Worm (Caenorhabditis elegans) whole organism, L1 larva: ENCODE measurements around the gene Y46G5A.29.

Experiments
- Y116A8C.19 ChIP-seq: sonication (generic microtip); optimal IDR thresholded peaks from 2 replicates; lab custom pipeline; 2016; ENCODE audit warnings: missing compliant biosample characterization, missing genetic modification characterization, borderline replicate concordance
- aha-1 ChIP-seq: fragments of 150-350 bp; optimal IDR thresholded peaks from 2 replicates; lab custom pipeline; 2014; ENCODE audit warnings: missing biosample characterization, missing genetic modification characterization
- ama-1 ChIP-seq: fragments of 150-350 bp; optimal IDR thresholded peaks from 2 replicates; lab custom pipeline; 2014
- blmp-1 ChIP-seq: fragments of 150-350 bp; optimal IDR thresholded peaks from 2 replicates; lab custom pipeline; 2014; ENCODE audit warnings: missing biosample characterization, missing genetic modification characterization
- ceh-88 ChIP-seq: fragments of 200-800 bp; sonication (Bioruptor generic); IDR thresholded peaks from 2 replicates; pipeline ENCODE4 v1.3.6; 2022; ENCODE audit warnings: missing genetic modification characterization, missing compliant biosample characterization
- ces-1 ChIP-seq: fragments of 150-350 bp; optimal IDR thresholded peaks from 2 replicates; lab custom pipeline; 2014; ENCODE audit warnings: missing biosample characterization, missing genetic modification reagents, missing genetic modification characterization
- dpl-1 ChIP-seq, 3 experiments: fragments of 150-350 bp in 2 of 3; sonication (generic microtip) in 1 of 3; optimal IDR thresholded peaks; 2 replicates each; lab custom pipeline; 2014 to 2017; ENCODE audit warnings: missing biosample characterization in 3 of 3, missing genetic modification characterization in 3 of 3, missing genetic modification reagents in 3 of 3
- efl-3 ChIP-seq: fragments of 200-800 bp; sonication (Bioruptor generic); optimal IDR thresholded peaks from 2 replicates; lab custom pipeline; 2018; ENCODE audit warnings: mild to moderate bottlenecking, missing genetic modification characterization, missing compliant biosample characterization
- egl-27 ChIP-seq, 2 experiments: fragments of 150-350 bp in 1 of 2; sonication (generic microtip); optimal IDR thresholded peaks; 3 replicates each; lab custom pipeline; 2017 to 2018; ENCODE audit warnings: missing biosample characterization in 2 of 2, missing genetic modification characterization in 2 of 2, missing genetic modification reagents in 2 of 2
- elt-2 ChIP-seq: sonication (generic microtip); optimal IDR thresholded peaks from 2 replicates; lab custom pipeline; 2016; ENCODE audit warnings: missing genetic modification characterization, mild to moderate bottlenecking, inconsistent platforms, missing compliant biosample characterization, missing genetic modification reagents
- elt-3 ChIP-seq, 6 experiments: fragments of 150-350 bp in 1 of 6; sonication (generic microtip); optimal IDR thresholded peaks; 2 replicates each; lab custom pipeline; 2017 to 2018; ENCODE audit warnings: missing biosample characterization in 6 of 6, missing genetic modification characterization in 6 of 6, inconsistent platforms in 1 of 6
- ets-5 ChIP-seq: fragments of 200-800 bp; sonication (Bioruptor generic); IDR thresholded peaks from 2 replicates; pipeline ENCODE4 v1.3.6; 2022; ENCODE audit warnings: missing genetic modification characterization, missing compliant biosample characterization
- fkh-8 ChIP-seq: sonication (generic microtip); optimal IDR thresholded peaks from 2 replicates; lab custom pipeline; 2016; ENCODE audit warnings: mild to moderate bottlenecking, missing genetic modification characterization, missing compliant biosample characterization
- grh-1 ChIP-seq: fragments of 200-800 bp; sonication (Bioruptor generic); IDR thresholded peaks from 2 replicates; pipeline ENCODE4 v1.3.6; 2022; ENCODE audit warnings: missing genetic modification reagents, missing genetic modification characterization, missing compliant biosample characterization
- hlh-4 ChIP-seq: sonication (generic microtip); optimal IDR thresholded peaks from 2 replicates; lab custom pipeline; 2016; ENCODE audit warnings: mild to moderate bottlenecking, missing genetic modification characterization, missing compliant biosample characterization
- hpl-2 ChIP-seq: fragments of 150-350 bp; optimal IDR thresholded peaks from 2 replicates; lab custom pipeline; 2014; ENCODE audit warnings: missing biosample characterization, missing genetic modification reagents, missing genetic modification characterization
- irx-1 ChIP-seq: sonication (generic microtip); optimal IDR thresholded peaks from 2 replicates; lab custom pipeline; 2016; ENCODE audit warnings: missing genetic modification characterization, missing compliant biosample characterization
- isw-1 ChIP-seq: fragments of 200-800 bp; sonication (Bioruptor generic); IDR thresholded peaks from 2 replicates; pipeline ENCODE4 v1.3.6; 2022; ENCODE audit warnings: missing genetic modification characterization, missing compliant biosample characterization
- lin-14 ChIP-seq: fragments of 200-800 bp; sonication (Bioruptor generic); optimal IDR thresholded peaks from 2 replicates; lab custom pipeline; 2018; ENCODE audit warnings: mild to moderate bottlenecking, missing genetic modification characterization, moderate library complexity, missing compliant biosample characterization
- lir-3 ChIP-seq: sonication (generic microtip); optimal IDR thresholded peaks from 2 replicates; lab custom pipeline; 2016; ENCODE audit warnings: mild to moderate bottlenecking, missing genetic modification characterization, moderate library complexity, missing compliant biosample characterization; ENCODE audit not compliant: poor library complexity
- mef-2 ChIP-seq: fragments of 150-350 bp; optimal IDR thresholded peaks from 2 replicates; lab custom pipeline; 2014; ENCODE audit warnings: missing biosample characterization, missing genetic modification characterization
- mep-1 ChIP-seq: fragments of 150-350 bp; optimal IDR thresholded peaks from 2 replicates; lab custom pipeline; 2014; ENCODE audit warnings: missing biosample characterization, missing genetic modification characterization
- nhr-12 ChIP-seq: sonication (generic microtip); optimal IDR thresholded peaks from 2 replicates; lab custom pipeline; 2017; ENCODE audit warnings: missing biosample characterization, missing genetic modification characterization
- nhr-19 ChIP-seq: fragments of 200-800 bp; sonication (Bioruptor generic); conservative IDR thresholded peaks from 2 replicates; pipeline ENCODE4 v1.3.6; 2022; ENCODE audit warnings: missing genetic modification characterization, missing compliant biosample characterization
- nhr-237 ChIP-seq: fragments of 150-350 bp; optimal IDR thresholded peaks from 2 replicates; lab custom pipeline; 2014; ENCODE audit warnings: missing biosample characterization, missing genetic modification characterization
- nhr-47 ChIP-seq: sonication (generic microtip); optimal IDR thresholded peaks from 2 replicates; lab custom pipeline; 2016; ENCODE audit warnings: mild to moderate bottlenecking, missing genetic modification characterization, moderate library complexity, missing compliant biosample characterization
- nhr-84 ChIP-seq: sonication (generic microtip); optimal IDR thresholded peaks from 2 replicates; lab custom pipeline; 2017; ENCODE audit warnings: missing biosample characterization, missing genetic modification characterization
- pqm-1 ChIP-seq: sonication (generic microtip); optimal IDR thresholded peaks from 3 replicates; lab custom pipeline; 2017; ENCODE audit warnings: missing biosample characterization, missing genetic modification characterization
- rnt-1 ChIP-seq: sonication (generic microtip); optimal IDR thresholded peaks from 2 replicates; lab custom pipeline; 2016; ENCODE audit warnings: mild to moderate bottlenecking, missing genetic modification characterization, moderate library complexity, missing compliant biosample characterization
- skn-1 ChIP-seq: fragments of 150-350 bp; optimal IDR thresholded peaks from 2 replicates; lab custom pipeline; 2014; ENCODE audit warnings: missing biosample characterization, missing genetic modification characterization
- snpc-4 ChIP-seq: fragments of 150-350 bp; optimal IDR thresholded peaks from 2 replicates; lab custom pipeline; 2014; ENCODE audit warnings: missing biosample characterization, missing genetic modification characterization
- sptf-1 ChIP-seq: fragments of 150-350 bp; optimal IDR thresholded peaks from 2 replicates; lab custom pipeline; 2014; ENCODE audit warnings: missing biosample characterization, missing genetic modification characterization
- tlp-1 ChIP-seq: fragments of 150-350 bp; optimal IDR thresholded peaks from 2 replicates; lab custom pipeline; 2014; ENCODE audit warnings: missing biosample characterization, missing genetic modification characterization
- unc-130 ChIP-seq: fragments of 150-350 bp; optimal IDR thresholded peaks from 2 replicates; lab custom pipeline; 2017; ENCODE audit warnings: missing biosample characterization, missing genetic modification characterization, inconsistent platforms
- unc-30 ChIP-seq: sonication (generic microtip); optimal IDR thresholded peaks from 2 replicates; lab custom pipeline; 2017; ENCODE audit warnings: missing biosample characterization, missing genetic modification characterization
- unc-62 ChIP-seq: fragments of 150-350 bp; optimal IDR thresholded peaks from 2 replicates; lab custom pipeline; 2014; ENCODE audit warnings: missing biosample characterization, missing genetic modification reagents, missing genetic modification characterization
- unc-86 ChIP-seq: sonication (generic microtip); optimal IDR thresholded peaks from 2 replicates; lab custom pipeline; 2016; ENCODE audit warnings: missing genetic modification characterization, missing compliant biosample characterization
- unc-98 ChIP-seq: fragments of 200-800 bp; sonication (Bioruptor generic); IDR thresholded peaks from 2 replicates; pipeline ENCODE4 v1.3.6; 2022; ENCODE audit warnings: missing genetic modification characterization, missing compliant biosample characterization
- xbp-1 ChIP-seq: sonication (generic microtip); optimal IDR thresholded peaks from 2 replicates; lab custom pipeline; 2016; ENCODE audit warnings: missing genetic modification characterization, missing compliant biosample characterization
- ztf-4 ChIP-seq: fragments of 150-350 bp; optimal IDR thresholded peaks from 2 replicates; lab custom pipeline; 2014; ENCODE audit warnings: missing biosample characterization, missing genetic modification characterization

Gene Y46G5A.29

DNA sequence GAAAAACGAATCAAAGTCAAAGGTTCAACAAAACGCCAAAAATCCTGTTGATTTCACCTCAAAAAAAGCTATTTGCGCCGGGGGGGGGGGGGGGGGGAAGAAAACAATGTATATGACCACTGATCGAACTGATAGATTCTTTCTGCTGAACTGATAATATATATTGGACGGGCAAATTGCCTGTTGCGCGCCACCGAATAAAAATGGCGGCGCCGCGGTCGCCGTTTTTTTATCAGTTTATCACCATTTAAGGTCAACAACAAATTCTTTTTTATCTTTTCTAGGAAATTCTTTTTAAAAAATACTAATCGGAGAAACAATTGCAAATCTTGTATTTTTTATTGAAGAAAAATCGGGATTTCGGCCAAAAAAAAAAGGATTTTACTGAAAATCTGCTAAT is 23.8 kb downstream of the Y46G5A.29 start:
- TF ChIP-seq unc-62 (GFP tag; lab: Kevin White, UChicago) = no peak
- no peak for TF ChIP-seq ztf-4 (tag; lab: Kevin White, UChicago)
- 0 out of 2 replicates have a peak, but pooled peaks have one; percentile 8 for TF ChIP-seq nhr-19 (GFP tag; lab: Robert Waterston, UW)
- no peak for TF ChIP-seq tlp-1 (tag; lab: Kevin White, UChicago)
- TF ChIP-seq elt-3 (tag; optimal IDR thresholded peaks at IDR 0.05; lab: Kevin White, UChicago) = peak in 1 of 6 experiments; percentile 70
- TF ChIP-seq elt-2 (tag; lab: Kevin White, UChicago) = peak; percentile 73
- TF ChIP-seq blmp-1 (tag; lab: Kevin White, UChicago) = peak; percentile 20

DNA sequence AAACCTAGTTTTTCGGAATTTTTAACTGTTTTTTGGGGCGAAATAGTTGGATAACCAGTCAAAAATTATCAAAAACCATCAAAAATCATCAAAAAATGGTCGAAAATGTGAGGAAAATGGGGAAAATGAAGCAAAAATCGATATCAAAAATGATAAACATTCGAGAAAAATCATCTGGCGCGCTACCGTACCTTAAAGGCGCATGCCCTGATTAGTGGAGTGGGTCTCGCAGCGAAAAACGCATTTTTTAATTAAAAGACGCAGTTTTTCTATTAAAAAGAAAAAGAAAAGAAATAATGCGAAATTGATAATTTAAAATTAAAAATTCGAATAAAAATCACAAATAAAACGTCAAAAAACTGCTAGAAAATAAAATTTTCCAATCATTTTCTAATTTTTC is 24.4 kb downstream of the Y46G5A.29 start, which contains the start of gene F35C5.1:
F35C5.1 (plus strand) TSS at position 399 of the 400 bp plus-strand sequence.
- TF ChIP-seq nhr-12 (tag; lab: Kevin White, UChicago) (no peak), ets-5 (GFP tag; lab: Robert Waterston, UW) (no peak), lin-14 (no peak), nhr-84 (tag; lab: Kevin White, UChicago) (no peak), grh-1 (GFP tag; lab: Robert Waterston, UW) (no peak), Y116A8C.19 (tag; lab: Kevin White, UChicago) (no peak), ama-1 (lab: Kevin White, UChicago) (no peak), fkh-8 (tag; lab: Kevin White, UChicago) (no peak), unc-86 (tag; lab: Kevin White, UChicago) (no peak), efl-3 (no peak), hpl-2 (GFP tag; lab: Kevin White, UChicago) (no peak), aha-1 (no peak), sptf-1 (tag; lab: Kevin White, UChicago) (no peak), pqm-1 (tag; lab: Kevin White, UChicago) (no peak), unc-130 (tag; lab: Kevin White, UChicago) (no peak), elt-3 (tag; optimal IDR thresholded peaks at IDR 0.05; lab: Kevin White, UChicago) (no peak), snpc-4 (tag; lab: Kevin White, UChicago) (no peak), ces-1 (no peak)

DNA sequence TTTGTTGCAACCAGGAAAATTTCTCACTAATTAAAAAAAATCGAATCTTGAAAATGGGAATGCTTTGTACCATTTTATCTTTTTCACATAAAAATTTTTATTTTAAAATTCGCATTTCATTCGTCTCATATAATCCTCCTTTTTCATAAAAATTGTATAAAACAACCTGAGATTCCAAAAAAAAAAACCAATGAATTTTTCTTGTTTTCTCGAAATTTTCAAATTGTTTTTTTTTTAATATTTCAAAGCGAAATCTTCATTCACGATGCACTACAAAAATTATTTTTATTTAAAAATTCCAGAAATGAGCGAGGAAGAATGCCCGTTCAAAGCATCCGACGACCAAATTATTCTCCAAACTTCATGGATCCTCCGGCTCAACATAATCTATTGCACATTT is 29.0 kb downstream of the Y46G5A.29 start, which contains the start of gene sra-14:
sra-14 (plus strand) TSS at position 301 of the 400 bp plus-strand sequence.
- no peak for TF ChIP-seq hlh-4 (tag; lab: Kevin White, UChicago)
- no peak for TF ChIP-seq unc-86 (tag; lab: Kevin White, UChicago)
- TF ChIP-seq egl-27 (tag; optimal IDR thresholded peaks at IDR 0.05; lab: Kevin White, UChicago) = no peak
- no peak for TF ChIP-seq irx-1 (tag; lab: Kevin White, UChicago)
- TF ChIP-seq ceh-88 (GFP tag; lab: Robert Waterston, UW) = no peak
- TF ChIP-seq dpl-1 (GFP tag; optimal IDR thresholded peaks at IDR 0.05; lab: Kevin White, UChicago) = no peak
- TF ChIP-seq lir-3 (tag; lab: Kevin White, UChicago) = no peak
- no peak for TF ChIP-seq nhr-47 (tag; lab: Kevin White, UChicago)
- no peak for TF ChIP-seq xbp-1 (tag; lab: Kevin White, UChicago)
- TF ChIP-seq mep-1 (tag; lab: Kevin White, UChicago) = no peak
- TF ChIP-seq rnt-1 = no peak
- no peak for TF ChIP-seq unc-98 (GFP tag; lab: Robert Waterston, UW)
- no peak for TF ChIP-seq mef-2 (tag; lab: Kevin White, UChicago)
- no peak for TF ChIP-seq nhr-237 (tag; lab: Kevin White, UChicago)
- TF ChIP-seq isw-1 (GFP tag; lab: Robert Waterston, UW) = no peak
- TF ChIP-seq skn-1 (tag; lab: Kevin White, UChicago) = no peak
- TF ChIP-seq unc-30 (tag; lab: Kevin White, UChicago) = no peak
- no peak for TF ChIP-seq tlp-1 (tag; lab: Kevin White, UChicago)
